Worm (Caenorhabditis elegans): ENCODE measurements around the gene Y73B6BL.27.

The Y73B6BL.27 gene

ce11 chrIV:6493299-6493698, 20.3 kb upstream of the Y73B6BL.27 start, which contains the start of gene Y73B6BL.44:
Gene Y73B6BL.44 (plus strand): TSS chrIV:6493599.
- TF ChIP-seq ceh-39 (tag; optimal IDR thresholded peaks at IDR 0.05) = no peak
- no peak for TF ChIP-seq hlh-1 (tag; optimal IDR thresholded peaks at IDR 0.05)
- no peak for TF ChIP-seq mep-1 (tag; optimal IDR thresholded peaks at IDR 0.05)

- TF ChIP-seq pha-4 (tag; optimal IDR thresholded peaks at IDR 0.05) (no peak), zip-8 (tag; optimal IDR thresholded peaks at IDR 0.05) (no peak), nhr-2 (tag; optimal IDR thresholded peaks at IDR 0.05) (no peak), ham-2 (GFP tag; optimal IDR thresholded peaks at IDR 0.05) (no peak), lin-13 (tag; optimal IDR thresholded peaks at IDR 0.05) (no peak), cnd-1 (tag; optimal IDR thresholded peaks at IDR 0.05) (no peak), mab-5 (tag; optimal IDR thresholded peaks at IDR 0.05) (no peak), mls-2 (tag; optimal IDR thresholded peaks at IDR 0.05) (no peak), lsy-2 (tag; optimal IDR thresholded peaks at IDR 0.05) (no peak), bed-3 (GFP tag; optimal IDR thresholded peaks at IDR 0.05) (no peak), ces-1 (GFP tag; optimal IDR thresholded peaks at IDR 0.05) (no peak), sptf-1 (tag; optimal IDR thresholded peaks at IDR 0.05) (no peak), ceh-39 (tag; optimal IDR thresholded peaks at IDR 0.05) (no peak), elt-1 (tag; optimal IDR thresholded peaks at IDR 0.05; ENCODE audit: borderline replicate concordance, insufficient read depth) (no peak), nhr-76 (tag; optimal IDR thresholded peaks at IDR 0.05) (no peak), elt-3 (tag; optimal IDR thresholded peaks at IDR 0.05) (no peak), flh-1 (GFP tag; optimal IDR thresholded peaks at IDR 0.05) (no peak)
These were observed 18.9 kb upstream of the Y73B6BL.27 start for ce11 chrIV:6491915-6492314.

- TF ChIP-seq unc-120 (tag; optimal IDR thresholded peaks at IDR 0.05; ENCODE audit: poor library complexity, severe bottlenecking) (no peak), snpc-4 (tag; optimal IDR thresholded peaks at IDR 0.05) (no peak), nhr-28 (tag; optimal IDR thresholded peaks at IDR 0.05) (no peak), blmp-1 (tag; optimal IDR thresholded peaks at IDR 0.05) (no peak), ceh-43 (GFP tag; optimal IDR thresholded peaks at IDR 0.05) (no peak), ceh-83 (GFP tag; optimal IDR thresholded peaks at IDR 0.05) (no peak), mab-5 (tag; optimal IDR thresholded peaks at IDR 0.05) (no peak), M03D4.4 (tag; optimal IDR thresholded peaks at IDR 0.05) (no peak), nhr-76 (tag; optimal IDR thresholded peaks at IDR 0.05) (no peak)
These were observed 14.0 kb upstream of the Y73B6BL.27 start, which contains the start of gene Y73B6BL.37 for ce11 chrIV:6487047-6487446. Gene Y73B6BL.37 (plus strand): TSS chrIV:6487347.

ce11 chrIV:6480978-6481377, 7.9 kb upstream of the Y73B6BL.27 start:
- TF ChIP-seq lin-32 (GFP tag; optimal IDR thresholded peaks at IDR 0.05) (peak; percentile 21), ceh-83 (GFP tag; optimal IDR thresholded peaks at IDR 0.05) (peak; percentile 12), cnd-1 (tag; optimal IDR thresholded peaks at IDR 0.05) (peak; percentile 14), pha-4 (tag; optimal IDR thresholded peaks at IDR 0.05) (no peak)

ce11 chrIV:6480221-6480620, 7.2 kb upstream of the Y73B6BL.27 start, which contains the start of gene tyr-6:
Gene tyr-6 (plus strand): TSS chrIV:6480521.
- no peak for TF ChIP-seq ceh-39 (tag; optimal IDR thresholded peaks at IDR 0.05)
- no peak for TF ChIP-seq tbx-8 (GFP tag; optimal IDR thresholded peaks at IDR 0.05)
- no peak for TF ChIP-seq mls-2 (tag; optimal IDR thresholded peaks at IDR 0.05)
- no peak for TF ChIP-seq pha-4 (tag; optimal IDR thresholded peaks at IDR 0.05)
- TF ChIP-seq hlh-1 (tag; optimal IDR thresholded peaks at IDR 0.05) = no peak
- no peak for TF ChIP-seq unc-39 (tag; optimal IDR thresholded peaks at IDR 0.05)
- TF ChIP-seq bed-3 (GFP tag; optimal IDR thresholded peaks at IDR 0.05) = no peak
- no peak for TF ChIP-seq elt-1 (tag; optimal IDR thresholded peaks at IDR 0.05; ENCODE audit: borderline replicate concordance, insufficient read depth)
- no peak for TF ChIP-seq lin-32 (GFP tag; optimal IDR thresholded peaks at IDR 0.05)
- no peak for TF ChIP-seq ceh-43 (GFP tag; optimal IDR thresholded peaks at IDR 0.05)
- TF ChIP-seq ceh-83 (GFP tag; optimal IDR thresholded peaks at IDR 0.05) = no peak
- TF ChIP-seq sem-2 (GFP tag; optimal IDR thresholded peaks at IDR 0.05) = no peak
- no peak for TF ChIP-seq blmp-1 (tag; optimal IDR thresholded peaks at IDR 0.05)
- no peak for TF ChIP-seq snpc-4 (tag; optimal IDR thresholded peaks at IDR 0.05)
- TF ChIP-seq cnd-1 (tag; optimal IDR thresholded peaks at IDR 0.05) = no peak
- TF ChIP-seq M03D4.4 (tag; optimal IDR thresholded peaks at IDR 0.05) = no peak
- no peak for TF ChIP-seq ham-2 (GFP tag; optimal IDR thresholded peaks at IDR 0.05)

- TF ChIP-seq mls-2 (tag; optimal IDR thresholded peaks at IDR 0.05) (peak; percentile 56), ceh-39 (tag; optimal IDR thresholded peaks at IDR 0.05) (peak; percentile 13), hlh-1 (tag; optimal IDR thresholded peaks at IDR 0.05) (peak; percentile 30), sem-2 (GFP tag; optimal IDR thresholded peaks at IDR 0.05) (no peak), unc-39 (tag; optimal IDR thresholded peaks at IDR 0.05) (no peak), pha-4 (tag; optimal IDR thresholded peaks at IDR 0.05) (peak; percentile 71), lsy-2 (tag; optimal IDR thresholded peaks at IDR 0.05) (peak; percentile 5), zip-8 (tag; optimal IDR thresholded peaks at IDR 0.05) (no peak), ces-1 (GFP tag; optimal IDR thresholded peaks at IDR 0.05) (peak; percentile 80), drap-1 (GFP tag; optimal IDR thresholded peaks at IDR 0.05) (no peak), sptf-1 (tag; optimal IDR thresholded peaks at IDR 0.05) (no peak), mep-1 (tag; optimal IDR thresholded peaks at IDR 0.05) (no peak), blmp-1 (tag; optimal IDR thresholded peaks at IDR 0.05) (no peak), ceh-83 (GFP tag; optimal IDR thresholded peaks at IDR 0.05) (no peak), nhr-237 (tag; optimal IDR thresholded peaks at IDR 0.05) (peak; percentile 37), ceh-43 (GFP tag; optimal IDR thresholded peaks at IDR 0.05) (peak; percentile 29), lin-13 (tag; optimal IDR thresholded peaks at IDR 0.05) (no peak), nhr-2 (tag; optimal IDR thresholded peaks at IDR 0.05) (peak; percentile 41), unc-62 (GFP tag; optimal IDR thresholded peaks at IDR 0.05) (peak; percentile 90)
These were observed 1.7 kb upstream of the Y73B6BL.27 start for ce11 chrIV:6474751-6475150.

Data from whole organism, mixed stage, embryonic.